Worm (Caenorhabditis elegans): ENCODE results near the gene col-122.

ce11 chrIV:9537500-9537899 is 25.7 kb upstream of the col-122 start:
- no peak for TF ChIP-seq med-1 (GFP tag; optimal IDR thresholded peaks at IDR 0.05; ENCODE audit: insufficient read depth)
- no peak for TF ChIP-seq ztf-29 (GFP tag; IDR thresholded peaks at IDR 0.05)
- no peak for TF ChIP-seq ref-1 (GFP tag; conservative IDR thresholded peaks at IDR 0.05)
- TF ChIP-seq klf-2 (GFP tag; conservative IDR thresholded peaks at IDR 0.05) = no peak
- TF ChIP-seq T22C8.4 (GFP tag; IDR thresholded peaks at IDR 0.05) = no peak

All from whole organism, midembryonic.